Fruit fly (Drosophila melanogaster) whole organism, embryonic: ENCODE data around the gene SmE.

ENCODE experiments used
- Abd-B ChIP-seq: fragments of 200-800 bp; sonication (Bioruptor generic); optimal IDR thresholded peaks from 2 replicates; lab custom pipeline; 2018; ENCODE audit warnings: missing biosample characterization, mild to moderate bottlenecking, missing genetic modification characterization, moderate library complexity
- B-H2 ChIP-seq: fragments of 200-800 bp; sonication (Bioruptor generic); optimal IDR thresholded peaks from 2 replicates; lab custom pipeline; 2018; ENCODE audit warnings: missing biosample characterization, mild to moderate bottlenecking, missing genetic modification characterization
- CG10959 ChIP-seq: fragments of 200-800 bp; sonication (Bioruptor generic); IDR thresholded peaks from 2 replicates; pipeline ENCODE4 v1.3.6; 2022; ENCODE audit warnings: missing biosample characterization, missing genetic modification characterization
- CG12659 ChIP-seq: fragments of 200-800 bp; sonication (Bioruptor generic); optimal IDR thresholded peaks from 3 replicates; lab custom pipeline; 2017; ENCODE audit warnings: mild to moderate bottlenecking, missing biosample characterization, missing genetic modification reagents, missing genetic modification characterization
- CG13624 ChIP-seq: fragments of 200-800 bp; sonication (Bioruptor generic); optimal IDR thresholded peaks from 2 replicates; lab custom pipeline; 2016; ENCODE audit warnings: missing biosample characterization, missing genetic modification characterization
- CG15601 ChIP-seq: fragments of 200-800 bp; sonication (Bioruptor generic); optimal IDR thresholded peaks from 3 replicates; lab custom pipeline; 2019; ENCODE audit warnings: missing biosample characterization, mild to moderate bottlenecking, missing genetic modification characterization, moderate library complexity
- CG17361 ChIP-seq: fragments of 200-800 bp; sonication (Bioruptor generic); IDR thresholded peaks from 3 replicates; pipeline ENCODE4 v1.3.6; 2022; ENCODE audit warnings: missing biosample characterization, missing genetic modification characterization
- CG2120 ChIP-seq: fragments of 200-800 bp; sonication (Bioruptor generic); optimal IDR thresholded peaks from 3 replicates; lab custom pipeline; 2016; ENCODE audit warnings: missing biosample characterization, missing genetic modification characterization
- CG2678 ChIP-seq: fragments of 200-800 bp; sonication (Bioruptor generic); optimal IDR thresholded peaks from 3 replicates; lab custom pipeline; 2019; ENCODE audit warnings: missing biosample characterization, mild to moderate bottlenecking, missing genetic modification characterization, moderate library complexity
- CG30020 ChIP-seq: fragments of 200-800 bp; optimal IDR thresholded peaks from 2 replicates; lab custom pipeline; 2019; ENCODE audit warnings: missing biosample characterization, mild to moderate bottlenecking, missing genetic modification characterization, moderate library complexity
- CG31224 ChIP-seq: fragments of 200-800 bp; sonication (Bioruptor generic); IDR thresholded peaks from 2 replicates; pipeline ENCODE4 v1.3.6; 2022; ENCODE audit warnings: missing biosample characterization, missing genetic modification characterization
- CG31441 ChIP-seq: fragments of 200-800 bp; sonication (Bioruptor generic); IDR thresholded peaks from 2 replicates; pipeline ENCODE4 v1.3.6; 2022; ENCODE audit warnings: missing biosample characterization, missing genetic modification characterization
- CG32532 ChIP-seq: fragments of 200-800 bp; sonication (Bioruptor generic); IDR thresholded peaks from 2 replicates; pipeline ENCODE4 v1.3.6; 2022; ENCODE audit warnings: missing biosample characterization, missing genetic modification characterization
- CG33557 ChIP-seq: fragments of 200-800 bp; sonication (Bioruptor generic); optimal IDR thresholded peaks from 2 replicates; lab custom pipeline; 2019; ENCODE audit warnings: missing biosample characterization, mild to moderate bottlenecking, missing genetic modification characterization, moderate library complexity
- CG3407 ChIP-seq: fragments of 200-800 bp; sonication (Bioruptor generic); optimal IDR thresholded peaks from 2 replicates; lab custom pipeline; 2018; ENCODE audit warnings: missing biosample characterization, mild to moderate bottlenecking, missing genetic modification characterization
- CG4282 ChIP-seq: fragments of 200-800 bp; sonication (Bioruptor generic); optimal IDR thresholded peaks from 2 replicates; lab custom pipeline; 2016; ENCODE audit warnings: missing biosample characterization, missing genetic modification characterization
- CG4707 ChIP-seq: fragments of 200-800 bp; sonication (Bioruptor generic); optimal IDR thresholded peaks from 2 replicates; lab custom pipeline; 2018; ENCODE audit warnings: missing biosample characterization, mild to moderate bottlenecking, missing genetic modification characterization, moderate library complexity
- CG4730 ChIP-seq: fragments of 200-800 bp; sonication (Bioruptor generic); IDR thresholded peaks from 2 replicates; pipeline ENCODE4 v1.3.6; 2022; ENCODE audit warnings: missing biosample characterization, missing genetic modification characterization
- CG6683 ChIP-seq: fragments of 200-800 bp; sonication (Bioruptor generic); optimal IDR thresholded peaks from 2 replicates; lab custom pipeline; 2017; ENCODE audit warnings: missing biosample characterization, mild to moderate bottlenecking, missing genetic modification characterization, missing genetic modification reagents
- CG8290 ChIP-seq, 3 experiments: fragments of 200-800 bp; sonication (Bioruptor generic); optimal IDR thresholded peaks; 2 replicates each; lab custom pipeline; 2016 to 2019; ENCODE audit warnings: missing biosample characterization in 3 of 3, missing genetic modification characterization in 3 of 3, mild to moderate bottlenecking in 2 of 3, moderate library complexity in 1 of 3
- Camta ChIP-seq: fragments of 200-800 bp; sonication (Bioruptor generic); optimal IDR thresholded peaks from 2 replicates; lab custom pipeline; 2016; ENCODE audit warnings: missing biosample characterization, missing genetic modification characterization
- Dbx ChIP-seq: fragments of 200-800 bp; sonication (Bioruptor generic); IDR thresholded peaks from 3 replicates; pipeline ENCODE4 v1.3.6; 2022; ENCODE audit warnings: missing biosample characterization, missing genetic modification characterization
- HHEX ChIP-seq: fragments of 200-800 bp; sonication (Bioruptor generic); optimal IDR thresholded peaks from 3 replicates; lab custom pipeline; 2017; ENCODE audit warnings: missing biosample characterization, mild to moderate bottlenecking, missing genetic modification characterization, missing genetic modification reagents
- HLH4C ChIP-seq: fragments of 200-800 bp; sonication (Bioruptor generic); IDR thresholded peaks from 3 replicates; pipeline ENCODE4 v1.3.6; 2022; ENCODE audit warnings: missing biosample characterization, missing genetic modification characterization; ENCODE audit not compliant: partially characterized antibody
- Hr39 ChIP-seq: fragments of >200 bp; optimal IDR thresholded peaks from 2 replicates; lab custom pipeline; 2017
- Lim3 ChIP-seq: fragments of 200-800 bp; sonication (Bioruptor generic); IDR thresholded peaks from 2 replicates; pipeline ENCODE4 v1.3.6; 2022; ENCODE audit warnings: missing biosample characterization, missing genetic modification characterization
- MBD-R2 ChIP-seq: fragments of 200-800 bp; sonication (Bioruptor generic); IDR thresholded peaks from 2 replicates; pipeline ENCODE4 v1.3.6; 2022; ENCODE audit warnings: missing biosample characterization, missing genetic modification characterization
- MTF-1 ChIP-seq: fragments of 200-800 bp; sonication (Bioruptor generic); optimal IDR thresholded peaks from 2 replicates; lab custom pipeline; 2018; ENCODE audit warnings: missing biosample characterization, mild to moderate bottlenecking, missing genetic modification characterization, borderline replicate concordance
- Med ChIP-seq: fragments of 200-800 bp; sonication (Bioruptor generic); peaks from one replicate; lab custom pipeline; 2016; ENCODE audit warnings: missing biosample characterization, missing genetic modification characterization, mild to moderate bottlenecking, inconsistent platforms, moderate library complexity
- YL-1 ChIP-seq: fragments of 200-800 bp; sonication (Bioruptor generic); optimal IDR thresholded peaks from 3 replicates; lab custom pipeline; 2017; ENCODE audit warnings: missing biosample characterization, mild to moderate bottlenecking, missing genetic modification characterization
- br ChIP-seq: fragments of >200 bp; optimal IDR thresholded peaks from 2 replicates; lab custom pipeline; 2017
- chinmo ChIP-seq: fragments of 200-800 bp; sonication (Bioruptor generic); IDR thresholded peaks from 4 replicates; pipeline ENCODE4 v1.3.6; 2022; ENCODE audit warnings: missing biosample characterization, missing genetic modification characterization; ENCODE audit not compliant: partially characterized antibody
- croc ChIP-seq: fragments of 200-800 bp; sonication (Bioruptor generic); conservative IDR thresholded peaks from 3 replicates; pipeline ENCODE4 v1.3.6; 2022; ENCODE audit warnings: missing biosample characterization, missing genetic modification characterization
- da ChIP-seq: fragments of 200-800 bp; sonication (Bioruptor generic); optimal IDR thresholded peaks from 2 replicates; lab custom pipeline; 2016; ENCODE audit warnings: missing biosample characterization, missing genetic modification characterization
- danr ChIP-seq: fragments of 200-800 bp; sonication (Bioruptor generic); IDR thresholded peaks from 2 replicates; pipeline ENCODE4 v1.3.6; 2022; ENCODE audit warnings: missing biosample characterization, missing genetic modification characterization
- fd64A ChIP-seq: fragments of 200-800 bp; sonication (Bioruptor generic); optimal IDR thresholded peaks from 3 replicates; lab custom pipeline; 2018; ENCODE audit warnings: missing biosample characterization, mild to moderate bottlenecking, missing genetic modification characterization
- ftz-f1 ChIP-seq: fragments of 200-800 bp; sonication (Bioruptor generic); optimal IDR thresholded peaks from 2 replicates; lab custom pipeline; 2016; ENCODE audit warnings: missing biosample characterization, missing genetic modification characterization
- gem ChIP-seq: fragments of 200-800 bp; sonication (Bioruptor generic); optimal IDR thresholded peaks from 2 replicates; lab custom pipeline; 2019; ENCODE audit warnings: missing biosample characterization, mild to moderate bottlenecking, missing genetic modification characterization, moderate library complexity
- her ChIP-seq: fragments of 200-800 bp; sonication (Bioruptor generic); optimal IDR thresholded peaks from 2 replicates; lab custom pipeline; 2016; ENCODE audit warnings: missing biosample characterization, missing genetic modification characterization
- mirr ChIP-seq: fragments of 200-800 bp; sonication (Bioruptor generic); optimal IDR thresholded peaks from 3 replicates; lab custom pipeline; 2018; ENCODE audit warnings: missing biosample characterization, mild to moderate bottlenecking, missing genetic modification characterization
- onecut ChIP-seq: fragments of 200-800 bp; sonication (Bioruptor generic); IDR thresholded peaks from 2 replicates; pipeline ENCODE4 v1.3.6; 2022; ENCODE audit warnings: missing biosample characterization, missing genetic modification characterization
- pita ChIP-seq: fragments of 200-800 bp; sonication (Bioruptor generic); optimal IDR thresholded peaks from 2 replicates; lab custom pipeline; 2017; ENCODE audit warnings: missing biosample characterization, mild to moderate bottlenecking, missing genetic modification characterization
- pros ChIP-seq: fragments of 200-800 bp; sonication (Bioruptor generic); optimal IDR thresholded peaks from 3 replicates; lab custom pipeline; 2019; ENCODE audit warnings: missing biosample characterization, mild to moderate bottlenecking, missing genetic modification characterization, moderate library complexity
- sna ChIP-seq: fragments of 200-800 bp; sonication (Bioruptor generic); IDR thresholded peaks from 2 replicates; pipeline ENCODE4 v1.3.6; 2022; ENCODE audit warnings: missing biosample characterization, missing genetic modification characterization; ENCODE audit not compliant: partially characterized antibody
- sob ChIP-seq: fragments of 200-800 bp; sonication (Bioruptor generic); IDR thresholded peaks from 2 replicates; pipeline ENCODE4 v1.3.6; 2022; ENCODE audit warnings: missing biosample characterization, missing genetic modification characterization
- ssp ChIP-seq: fragments of 200-800 bp; sonication (Bioruptor generic); IDR thresholded peaks from 2 replicates; pipeline ENCODE4 v1.3.6; 2022; ENCODE audit warnings: missing biosample characterization, missing genetic modification characterization
- stwl ChIP-seq: fragments of 200-800 bp; sonication (Bioruptor generic); optimal IDR thresholded peaks from 3 replicates; lab custom pipeline; 2018; ENCODE audit warnings: missing biosample characterization, mild to moderate bottlenecking, missing genetic modification characterization, moderate library complexity
- tna ChIP-seq: fragments of 200-800 bp; sonication (Bioruptor generic); IDR thresholded peaks from 2 replicates; pipeline ENCODE4 v1.3.6; 2022; ENCODE audit warnings: missing biosample characterization, missing genetic modification characterization; ENCODE audit not compliant: partially characterized antibody
- ttk ChIP-seq: fragments of 200-800 bp; sonication (Bioruptor generic); IDR thresholded peaks from 2 replicates; pipeline ENCODE4 v2.1.2; 2022; ENCODE audit warnings: missing biosample characterization, missing genetic modification characterization
- tup ChIP-seq: fragments of 200-800 bp; sonication (Bioruptor generic); optimal IDR thresholded peaks from 2 replicates; lab custom pipeline; 2016; ENCODE audit warnings: missing biosample characterization, mild to moderate bottlenecking, missing genetic modification characterization, moderate library complexity
- tx ChIP-seq: fragments of 200-800 bp; sonication (Bioruptor generic); optimal IDR thresholded peaks from 2 replicates; lab custom pipeline; 2016; ENCODE audit warnings: missing biosample characterization, missing genetic modification characterization
- unpg ChIP-seq: fragments of 200-800 bp; sonication (Bioruptor generic); optimal IDR thresholded peaks from 3 replicates; lab custom pipeline; 2018; ENCODE audit warnings: missing biosample characterization, mild to moderate bottlenecking, missing genetic modification characterization, moderate library complexity

Gene SmE

DNA sequence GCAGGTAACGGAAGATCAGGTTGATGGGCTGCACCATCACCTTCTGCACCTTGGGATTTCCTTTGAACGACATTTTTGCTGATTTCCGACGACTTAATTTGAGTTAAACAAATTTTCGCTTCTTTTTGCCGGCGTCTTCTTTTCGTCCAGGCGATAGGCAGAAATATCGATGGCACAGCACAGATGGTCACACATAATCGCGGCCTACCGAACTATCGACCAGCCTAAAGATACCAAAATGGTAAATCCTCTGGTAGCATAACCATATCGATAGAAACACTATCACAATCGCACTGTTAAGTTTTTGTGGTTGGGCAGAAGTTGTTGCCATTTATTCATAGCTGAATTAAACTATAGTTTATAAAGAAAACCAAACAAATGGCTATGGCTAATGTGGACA lies at the start of gene SmE, which contains the start of gene CG34132:
SmE (minus strand) TSS at position 180 of the 400 bp plus-strand sequence.
CG34132 (plus strand) TSS at position 233 of the 400 bp plus-strand sequence.
- TF ChIP-seq CG13624 (GFP tag; lab: Kevin White, UChicago) (no peak), CG4282 (GFP tag; lab: Kevin White, UChicago) (no peak), CG17361 (GFP tag; lab: Robert Waterston, UW) (no peak), pros (GFP tag; lab: Kevin White, UChicago) (no peak), MBD-R2 (peak; percentile 84), croc (GFP tag; lab: Robert Waterston, UW) (no peak), unpg (no peak), Lim3 (GFP tag; lab: Robert Waterston, UW) (no peak), tx (GFP tag; lab: Kevin White, UChicago) (no peak), tup (GFP tag; lab: Kevin White, UChicago) (no peak), chinmo (GFP tag; lab: Robert Waterston, UW) (peak; percentile 97), HLH4C (GFP tag; lab: Robert Waterston, UW) (peak; percentile 95), onecut (GFP tag; lab: Robert Waterston, UW) (no peak), Camta (GFP tag; lab: Kevin White, UChicago) (no peak), her (GFP tag; lab: Kevin White, UChicago) (no peak), HHEX (GFP tag; lab: Kevin White, UChicago) (no peak), mirr (GFP tag; lab: Kevin White, UChicago) (no peak), CG32532 (GFP tag; lab: Robert Waterston, UW) (no peak), CG12659 (GFP tag; lab: Kevin White, UChicago) (peak; percentile 37), CG31441 (GFP tag; lab: Robert Waterston, UW) (no peak), ttk (GFP tag; lab: Robert Waterston, UW) (no peak), Med (GFP tag; lab: Kevin White, UChicago) (peak; percentile 2), Dbx (GFP tag; lab: Robert Waterston, UW) (no peak), stwl (tag; lab: Kevin White, UChicago) (peak; percentile 59), da (no peak), Hr39 (no peak), B-H2 (no peak), ssp (GFP tag; lab: Robert Waterston, UW) (no peak), CG4707 (GFP tag; lab: Kevin White, UChicago) (no peak), CG33557 (GFP tag; lab: Kevin White, UChicago) (no peak), sob (0 out of 2 replicates have a peak, but pooled peaks have one; percentile 8), CG4730 (GFP tag; lab: Robert Waterston, UW) (no peak), CG10959 (no peak), ftz-f1 (no peak), fd64A (GFP tag; lab: Kevin White, UChicago) (no peak), br (lab: Kevin White, UChicago) (no peak), YL-1 (GFP tag; lab: Kevin White, UChicago) (peak; percentile 36), gem (tag; lab: Kevin White, UChicago) (no peak), CG31224 (GFP tag; lab: Robert Waterston, UW) (no peak), CG2120 (no peak), danr (GFP tag; lab: Robert Waterston, UW) (no peak), Abd-B (no peak), CG8290 (GFP tag; optimal IDR thresholded peaks at IDR 0.05; lab: Kevin White, UChicago) (no peak), CG8290 (tag; optimal IDR thresholded peaks at IDR 0.05; lab: Kevin White, UChicago) (peak in 1 of 2 experiments; percentile 40), sna (peak; percentile 86), CG15601 (tag; lab: Kevin White, UChicago) (no peak), MTF-1 (GFP tag; lab: Kevin White, UChicago) (no peak), pita (GFP tag; lab: Kevin White, UChicago) (no peak), CG30020 (tag; lab: Kevin White, UChicago) (no peak), tna (GFP tag; lab: Robert Waterston, UW) (peak; percentile 95), CG2678 (tag; lab: Kevin White, UChicago) (no peak), CG3407 (GFP tag; lab: Kevin White, UChicago) (no peak), CG6683 (GFP tag; lab: Kevin White, UChicago) (no peak)
